Fruit fly (Drosophila melanogaster): ENCODE results near the gene CG6333.

CG6333 gene

dm6 chr3L:17486130-17486529 is at the start of gene CG6333:
CG6333 (minus strand) TSS chr3L:17486230.
- TF ChIP-seq usp (GFP tag; optimal IDR thresholded peaks at IDR 0.05) (no peak), CG8478 (optimal IDR thresholded peaks at IDR 0.05) (no peak), EcR (GFP tag; optimal IDR thresholded peaks at IDR 0.05) (no peak), Dll (optimal IDR thresholded peaks at IDR 0.05) (no peak), psq (optimal IDR thresholded peaks at IDR 0.05) (no peak), pan (optimal IDR thresholded peaks at IDR 0.05) (no peak)

- no peak for TF ChIP-seq psq (optimal IDR thresholded peaks at IDR 0.05)
- TF ChIP-seq Dll (optimal IDR thresholded peaks at IDR 0.05), result no peak
- no peak for TF ChIP-seq pan (optimal IDR thresholded peaks at IDR 0.05)
- no peak for TF ChIP-seq usp (GFP tag; optimal IDR thresholded peaks at IDR 0.05)
- TF ChIP-seq EcR (GFP tag; optimal IDR thresholded peaks at IDR 0.05), result no peak
- TF ChIP-seq CG8478 (optimal IDR thresholded peaks at IDR 0.05), result no peak
These were observed 49.7 kb upstream of the CG6333 start for dm6 chr3L:17535768-17536167.

dm6 chr3L:17534396-17534795 is 48.4 kb upstream of the CG6333 start:
- TF ChIP-seq EcR (GFP tag; optimal IDR thresholded peaks at IDR 0.05), result no peak
- TF ChIP-seq pan (optimal IDR thresholded peaks at IDR 0.05), result no peak

- TF ChIP-seq Dll (optimal IDR thresholded peaks at IDR 0.05), result no peak
- no peak for TF ChIP-seq EcR (GFP tag; optimal IDR thresholded peaks at IDR 0.05)
- TF ChIP-seq CG8478 (optimal IDR thresholded peaks at IDR 0.05), result no peak
- no peak for TF ChIP-seq psq (optimal IDR thresholded peaks at IDR 0.05)
- no peak for TF ChIP-seq usp (GFP tag; optimal IDR thresholded peaks at IDR 0.05)
- no peak for TF ChIP-seq pan (optimal IDR thresholded peaks at IDR 0.05)
These were observed 47.7 kb upstream of the CG6333 start for dm6 chr3L:17533745-17534144.

dm6 chr3L:17532898-17533700 is 47.1 kb upstream of the CG6333 start:
- TF ChIP-seq CG8478 (optimal IDR thresholded peaks at IDR 0.05), result peak; percentile 57
- no peak for TF ChIP-seq usp (GFP tag; optimal IDR thresholded peaks at IDR 0.05)

dm6 chr3L:17532197-17532596 is 46.2 kb upstream of the CG6333 start:
- TF ChIP-seq CG8478 (optimal IDR thresholded peaks at IDR 0.05), result no peak
- no peak for TF ChIP-seq EcR (GFP tag; optimal IDR thresholded peaks at IDR 0.05)
- no peak for TF ChIP-seq psq (optimal IDR thresholded peaks at IDR 0.05)
- TF ChIP-seq Dll (optimal IDR thresholded peaks at IDR 0.05), result no peak
- no peak for TF ChIP-seq usp (GFP tag; optimal IDR thresholded peaks at IDR 0.05)
- TF ChIP-seq pan (optimal IDR thresholded peaks at IDR 0.05), result no peak

- TF ChIP-seq Dll (optimal IDR thresholded peaks at IDR 0.05) (no peak), EcR (GFP tag; optimal IDR thresholded peaks at IDR 0.05) (no peak), CG8478 (optimal IDR thresholded peaks at IDR 0.05) (no peak), psq (optimal IDR thresholded peaks at IDR 0.05) (no peak), usp (GFP tag; optimal IDR thresholded peaks at IDR 0.05) (no peak)
These were observed 45.4 kb upstream of the CG6333 start for dm6 chr3L:17531397-17531796.

dm6 chr3L:17530471-17531149 is 44.6 kb upstream of the CG6333 start:
- TF ChIP-seq psq (optimal IDR thresholded peaks at IDR 0.05), result no peak
- TF ChIP-seq EcR (GFP tag; optimal IDR thresholded peaks at IDR 0.05), result no peak
- TF ChIP-seq pan (optimal IDR thresholded peaks at IDR 0.05), result no peak
- TF ChIP-seq Dll (optimal IDR thresholded peaks at IDR 0.05), result no peak

- TF ChIP-seq Dll (optimal IDR thresholded peaks at IDR 0.05), result no peak
- no peak for TF ChIP-seq usp (GFP tag; optimal IDR thresholded peaks at IDR 0.05)
- no peak for TF ChIP-seq EcR (GFP tag; optimal IDR thresholded peaks at IDR 0.05)
- TF ChIP-seq pan (optimal IDR thresholded peaks at IDR 0.05), result no peak
- no peak for TF ChIP-seq CG8478 (optimal IDR thresholded peaks at IDR 0.05)
- no peak for TF ChIP-seq psq (optimal IDR thresholded peaks at IDR 0.05)
These were observed 43.6 kb upstream of the CG6333 start, which contains the start of the genes Edc3 and Nedd4 for dm6 chr3L:17529511-17530194. Edc3 (minus strand) TSS chr3L:17529861. Nedd4 (plus strand) TSS chr3L:17530081.

- TF ChIP-seq psq (optimal IDR thresholded peaks at IDR 0.05), result no peak
- no peak for TF ChIP-seq pan (optimal IDR thresholded peaks at IDR 0.05)
- TF ChIP-seq CG8478 (optimal IDR thresholded peaks at IDR 0.05), result no peak
- TF ChIP-seq Dll (optimal IDR thresholded peaks at IDR 0.05), result no peak
- no peak for TF ChIP-seq EcR (GFP tag; optimal IDR thresholded peaks at IDR 0.05)
- TF ChIP-seq usp (GFP tag; optimal IDR thresholded peaks at IDR 0.05), result no peak
These were observed 28.0 kb upstream of the CG6333 start, which contains the start of the genes U4-U6-60K and CG7564 for dm6 chr3L:17513893-17514616. U4-U6-60K (minus strand) TSS chr3L:17513912. CG7564 (plus strand) TSS chr3L:17514298.

- TF ChIP-seq EcR (GFP tag; optimal IDR thresholded peaks at IDR 0.05) (no peak), pan (optimal IDR thresholded peaks at IDR 0.05) (no peak), Dll (optimal IDR thresholded peaks at IDR 0.05) (no peak), psq (optimal IDR thresholded peaks at IDR 0.05) (no peak), CG8478 (optimal IDR thresholded peaks at IDR 0.05) (no peak), usp (GFP tag; optimal IDR thresholded peaks at IDR 0.05) (no peak)
These were observed 27.5 kb upstream of the CG6333 start for dm6 chr3L:17513492-17513891.

Data from whole organism.